Fruit fly (Drosophila melanogaster): Measurements from ENCODE around the gene hdm.

DNA sequence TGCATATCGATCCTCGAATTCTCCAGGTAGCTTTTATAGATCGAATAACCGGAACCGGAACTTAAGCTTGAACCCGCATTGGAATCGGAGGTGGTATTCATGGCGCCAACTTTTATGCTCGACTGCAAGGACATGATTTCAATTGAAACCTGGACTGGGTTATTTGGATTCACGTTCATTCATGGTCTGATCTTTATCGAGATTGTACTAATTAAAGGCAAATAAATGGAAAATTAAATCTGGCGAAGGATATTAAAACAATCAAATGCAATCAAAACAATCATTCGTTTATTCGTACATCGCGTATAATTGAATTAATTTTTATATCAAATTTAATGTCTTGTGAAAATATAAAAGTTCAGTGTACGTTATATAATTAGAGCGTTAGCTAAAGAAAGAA is 36.0 kb downstream of the hdm start, which contains the start of gene Ir7f:
- TF ChIP-seq CG4360 (GFP tag; IDR thresholded peaks at IDR 0.05) = no peak
- TF ChIP-seq CG12659 (GFP tag; optimal IDR thresholded peaks at IDR 0.05) = no peak
- TF ChIP-seq Atf3 (GFP tag; optimal IDR thresholded peaks at IDR 0.05) = no peak
- no peak for TF ChIP-seq vnd (GFP tag; IDR thresholded peaks at IDR 0.05; ENCODE audit: partially characterized antibody)
- TF ChIP-seq Hr78 (GFP tag; optimal IDR thresholded peaks at IDR 0.05) = no peak
- TF ChIP-seq NFAT (GFP tag; IDR thresholded peaks at IDR 0.05) = no peak
- no peak for TF ChIP-seq ATbp (GFP tag; optimal IDR thresholded peaks at IDR 0.05)
- no peak for TF ChIP-seq dpn (GFP tag; optimal IDR thresholded peaks at IDR 0.05)
- TF ChIP-seq seq (GFP tag; IDR thresholded peaks at IDR 0.05) = no peak
- TF ChIP-seq stwl (tag; optimal IDR thresholded peaks at IDR 0.05) = no peak
- TF ChIP-seq lbe (GFP tag; optimal IDR thresholded peaks at IDR 0.05) = no peak
- no peak for TF ChIP-seq Fer2 (tag; optimal IDR thresholded peaks at IDR 0.05)
- TF ChIP-seq pnt (GFP tag; optimal IDR thresholded peaks at IDR 0.05) = no peak
- no peak for TF ChIP-seq sna (GFP tag; IDR thresholded peaks at IDR 0.05; ENCODE audit: partially characterized antibody)
